Worm (Caenorhabditis elegans) whole organism, L1 larva: Measurements from ENCODE around the gene H40L08.8.

ENCODE experiments used
- C34B4.2 ChIP-seq: sonication (generic microtip); optimal IDR thresholded peaks from 2 replicates; lab custom pipeline; 2017; ENCODE audit warnings: mild to moderate bottlenecking, missing genetic modification characterization, missing compliant biosample characterization
- egl-13 ChIP-seq: sonication (generic microtip); optimal IDR thresholded peaks from 2 replicates; lab custom pipeline; 2016; ENCODE audit warnings: missing genotype, missing genetic modification reagents, missing genetic modification characterization, missing compliant biosample characterization
- lsy-2 ChIP-seq, 2 experiments: fragments of 150-350 bp; optimal IDR thresholded peaks; 2 replicates each; lab custom pipeline; 2014; ENCODE audit warnings: missing biosample characterization in 2 of 2, missing genetic modification characterization in 2 of 2
- nhr-12 ChIP-seq: sonication (generic microtip); optimal IDR thresholded peaks from 2 replicates; lab custom pipeline; 2017; ENCODE audit warnings: missing biosample characterization, missing genetic modification characterization
- nhr-84 ChIP-seq: sonication (generic microtip); optimal IDR thresholded peaks from 2 replicates; lab custom pipeline; 2017; ENCODE audit warnings: missing biosample characterization, missing genetic modification characterization
- snpc-4 ChIP-seq: fragments of 150-350 bp; optimal IDR thresholded peaks from 2 replicates; lab custom pipeline; 2014; ENCODE audit warnings: missing biosample characterization, missing genetic modification characterization
- tbx-2 ChIP-seq: sonication (generic microtip); optimal IDR thresholded peaks from 2 replicates; lab custom pipeline; 2016; ENCODE audit warnings: missing genetic modification characterization, missing compliant biosample characterization
- ztf-11 ChIP-seq, 2 experiments: sonication (generic microtip); optimal IDR thresholded peaks; 2 replicates each; lab custom pipeline; 2016 to 2017; ENCODE audit warnings: missing genetic modification characterization in 2 of 2, missing biosample characterization in 1 of 2, missing compliant biosample characterization in 1 of 2

DNA sequence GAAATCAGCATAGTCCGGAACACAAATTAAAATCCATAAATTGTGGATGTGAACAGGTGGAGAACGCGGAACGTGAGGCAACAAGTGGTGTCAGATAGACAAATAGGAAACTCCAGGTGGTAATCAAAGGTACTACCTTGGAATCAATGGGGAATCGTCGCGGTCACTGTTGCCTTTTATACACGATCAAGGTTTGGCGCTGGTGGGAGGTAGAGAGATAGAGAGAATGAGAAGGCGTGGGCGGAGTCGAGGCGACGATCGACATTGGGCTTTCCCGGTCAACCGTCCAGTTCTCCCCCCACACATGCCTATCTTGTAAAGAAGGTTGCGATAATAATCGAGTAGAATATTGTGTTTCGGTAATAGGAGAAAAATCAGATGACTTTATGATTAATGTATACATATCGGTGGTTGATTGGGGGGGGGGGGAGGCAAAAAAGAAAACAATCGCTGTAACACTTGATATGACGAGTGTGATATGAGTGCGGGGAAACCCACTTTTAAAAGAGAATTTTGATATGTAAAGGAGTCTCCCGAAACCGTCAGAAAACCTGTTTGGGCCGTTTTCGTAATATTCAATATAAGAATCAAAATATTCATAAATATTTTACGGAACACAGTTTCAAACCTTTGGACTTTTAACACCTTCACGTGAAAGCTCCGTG is at the start of gene H40L08.8, which contains the start of the genes H40L08.2 and H40L08.7:
- TF ChIP-seq ztf-11 (tag; optimal IDR thresholded peaks at IDR 0.05; lab: Kevin White, UChicago) (no peak), snpc-4 (tag; lab: Kevin White, UChicago) (no peak), nhr-12 (tag; lab: Kevin White, UChicago) (no peak), nhr-84 (tag; lab: Kevin White, UChicago) (no peak), egl-13 (tag; lab: Kevin White, UChicago) (no peak), lsy-2 (tag; optimal IDR thresholded peaks at IDR 0.05; lab: Kevin White, UChicago) (peak in 1 of 2 experiments; percentile 11), tbx-2 (tag; lab: Kevin White, UChicago) (peak; percentile 41), C34B4.2 (tag; lab: Kevin White, UChicago) (no peak)
